Fruit fly (Drosophila melanogaster): ENCODE data around the gene RpS19a.

Gene RpS19a

DNA sequence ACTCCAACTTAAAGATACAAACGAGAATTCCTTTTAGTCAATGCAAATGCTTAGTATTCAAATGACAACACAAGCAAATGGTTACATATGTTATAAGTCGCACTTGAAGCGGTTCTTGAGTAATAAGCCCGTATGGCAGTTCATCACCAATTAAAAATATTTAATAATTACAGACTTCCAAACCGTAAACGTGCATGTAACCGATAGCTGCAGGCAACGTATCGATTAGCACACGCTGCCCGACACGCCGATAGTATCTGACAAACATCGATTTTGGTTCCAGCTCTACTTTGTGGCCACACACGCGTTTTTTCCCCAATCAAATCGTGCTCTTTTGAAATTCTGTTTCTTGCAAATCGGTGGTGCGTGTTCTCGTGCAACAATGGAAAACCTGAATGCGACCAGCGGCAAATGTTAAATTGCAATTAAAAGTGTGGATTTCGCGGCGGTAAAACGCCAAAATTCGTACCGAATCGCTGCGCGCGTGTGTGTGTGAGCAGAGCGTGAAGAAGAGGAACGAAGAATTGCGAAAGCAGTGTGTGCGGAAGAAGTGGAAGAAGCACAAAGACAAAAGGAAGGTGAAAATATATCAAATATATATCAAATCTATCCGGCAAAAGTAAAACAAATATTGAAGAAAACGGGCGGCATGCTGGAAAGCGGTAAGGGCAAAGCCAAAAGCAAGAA, 38.6 kb upstream of the RpS19a start, which contains the start of the genes CG9784 and Nup153:
CG9784 (minus strand) TSS at position 238 of the 687 bp plus-strand sequence.
Nup153 (plus strand) TSS at position 264 of the 687 bp plus-strand sequence.
- TF ChIP-seq CG7101 (tag; optimal IDR thresholded peaks at IDR 0.05) = peak; percentile 11
- no peak for TF ChIP-seq Crg-1 (GFP tag; optimal IDR thresholded peaks at IDR 0.05)
- no peak for TF ChIP-seq cic (GFP tag; optimal IDR thresholded peaks at IDR 0.05)
- no peak for TF ChIP-seq cnc (optimal IDR thresholded peaks at IDR 0.05)
- no peak for TF ChIP-seq CG7045 (GFP tag; optimal IDR thresholded peaks at IDR 0.05)
- no peak for TF ChIP-seq toe (GFP tag; optimal IDR thresholded peaks at IDR 0.05)
- TF ChIP-seq bab1 (GFP tag; optimal IDR thresholded peaks at IDR 0.05) = peak; percentile 45
- TF ChIP-seq CG5204 (GFP tag; optimal IDR thresholded peaks at IDR 0.05) = no peak
- TF ChIP-seq CG14711 (tag; optimal IDR thresholded peaks at IDR 0.05) = no peak
- TF ChIP-seq pad (GFP tag; optimal IDR thresholded peaks at IDR 0.05) = peak; percentile 20
- TF ChIP-seq CG11617 (GFP tag; optimal IDR thresholded peaks at IDR 0.05) = no peak
- no peak for TF ChIP-seq ovo (GFP tag; optimal IDR thresholded peaks at IDR 0.05)
- peak; percentile 91 for TF ChIP-seq Mnt (GFP tag; optimal IDR thresholded peaks at IDR 0.05)
- TF ChIP-seq tj (GFP tag; optimal IDR thresholded peaks at IDR 0.05) = no peak
- peak; percentile 20 for TF ChIP-seq CG1620 (GFP tag; optimal IDR thresholded peaks at IDR 0.05)
- no peak for TF ChIP-seq Clk (GFP tag; optimal IDR thresholded peaks at IDR 0.05)
- TF ChIP-seq CG33017 (tag; optimal IDR thresholded peaks at IDR 0.05) = no peak

DNA sequence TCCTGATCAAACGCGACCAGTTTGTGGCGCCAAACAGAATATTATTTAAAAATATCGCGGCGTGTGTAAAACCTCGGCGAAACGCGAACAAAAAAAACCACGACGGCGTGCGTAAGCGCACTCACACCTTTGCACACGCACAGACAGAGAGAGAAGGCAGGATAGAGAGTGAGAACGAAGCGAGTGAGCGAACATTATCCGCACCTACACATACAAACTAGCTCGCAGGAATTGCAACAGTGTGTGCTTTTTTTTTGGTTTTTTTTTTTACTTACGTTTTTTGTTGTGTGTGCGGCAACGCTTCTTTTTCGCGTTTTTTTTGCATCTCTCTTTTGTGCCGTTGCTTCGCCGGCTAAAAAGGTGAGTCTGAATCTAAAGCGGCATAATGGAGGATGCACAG, 37.9 kb upstream of the RpS19a start:
- TF ChIP-seq CG14711 (tag; optimal IDR thresholded peaks at IDR 0.05) (no peak), CG7101 (tag; optimal IDR thresholded peaks at IDR 0.05) (no peak), Crg-1 (GFP tag; optimal IDR thresholded peaks at IDR 0.05) (no peak), CG5204 (GFP tag; optimal IDR thresholded peaks at IDR 0.05) (no peak), ovo (GFP tag; optimal IDR thresholded peaks at IDR 0.05) (no peak), toe (GFP tag; optimal IDR thresholded peaks at IDR 0.05) (no peak), Mnt (GFP tag; optimal IDR thresholded peaks at IDR 0.05) (no peak), bab1 (GFP tag; optimal IDR thresholded peaks at IDR 0.05) (no peak), kay (GFP tag; ENCODE audit: borderline replicate concordance) (no peak), CG7045 (GFP tag; optimal IDR thresholded peaks at IDR 0.05) (no peak), CG11617 (GFP tag; optimal IDR thresholded peaks at IDR 0.05) (no peak), CG33017 (tag; optimal IDR thresholded peaks at IDR 0.05) (no peak), cic (GFP tag; optimal IDR thresholded peaks at IDR 0.05) (peak; percentile 77), cnc (optimal IDR thresholded peaks at IDR 0.05) (no peak), CG1620 (GFP tag; optimal IDR thresholded peaks at IDR 0.05) (no peak), Hr96 (GFP tag; optimal IDR thresholded peaks at IDR 0.05) (no peak), Clk (GFP tag; optimal IDR thresholded peaks at IDR 0.05) (no peak), pad (GFP tag; optimal IDR thresholded peaks at IDR 0.05) (no peak), CG12768 (GFP tag; optimal IDR thresholded peaks at IDR 0.05) (peak; percentile 45), tj (GFP tag; optimal IDR thresholded peaks at IDR 0.05) (peak; percentile 29)

DNA sequence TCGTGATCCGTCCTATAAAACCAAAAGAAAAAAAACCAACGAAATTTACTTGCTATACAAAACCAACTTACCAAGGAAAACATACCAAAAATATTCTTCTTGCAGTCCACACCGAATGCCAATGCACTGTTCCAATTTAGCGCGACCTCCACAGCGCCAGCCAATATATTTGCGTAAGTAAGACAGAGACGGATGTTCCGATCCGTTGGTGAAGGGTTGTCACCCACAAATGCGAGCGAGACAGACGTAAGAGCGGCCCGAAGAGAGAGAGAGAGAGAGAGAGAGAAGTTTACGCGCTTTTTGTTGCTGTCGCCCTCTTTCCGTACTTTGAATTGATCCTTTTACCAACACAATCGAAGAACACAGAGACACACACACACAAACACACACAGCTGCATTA, 29.9 kb upstream of the RpS19a start:
- TF ChIP-seq CG14711 (tag; optimal IDR thresholded peaks at IDR 0.05) (peak; percentile 71), cnc (optimal IDR thresholded peaks at IDR 0.05) (no peak)

DNA sequence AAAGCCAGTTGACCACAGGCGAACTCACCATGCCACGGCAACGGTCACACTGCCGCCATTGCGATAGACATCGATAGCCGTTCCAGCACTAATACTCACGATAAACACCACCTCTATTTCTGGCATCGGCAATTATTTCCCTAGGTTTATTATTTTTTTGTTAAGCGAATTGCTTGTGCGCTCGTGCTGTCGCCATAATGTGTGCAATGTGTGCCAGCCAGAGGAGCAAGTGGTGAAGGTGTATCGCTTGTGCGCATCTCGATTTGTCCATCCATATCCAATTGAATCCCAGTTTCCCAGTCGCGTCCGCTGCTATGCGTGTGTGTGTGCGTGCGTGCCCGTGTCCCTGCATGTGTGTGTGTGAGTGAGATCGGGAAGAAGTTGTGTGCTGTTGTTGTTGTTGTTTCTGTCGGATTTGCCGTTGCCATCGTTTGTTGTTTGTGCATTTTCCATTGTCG, 27.1 kb upstream of the RpS19a start, which contains the start of gene mbt:
mbt (plus strand) TSS at position 85 of the 458 bp plus-strand sequence.
- TF ChIP-seq CG12768 (GFP tag; optimal IDR thresholded peaks at IDR 0.05) (no peak), CG1620 (GFP tag; optimal IDR thresholded peaks at IDR 0.05) (peak; percentile 31), CG7045 (GFP tag; optimal IDR thresholded peaks at IDR 0.05) (no peak), ovo (GFP tag; optimal IDR thresholded peaks at IDR 0.05) (no peak), toe (GFP tag; optimal IDR thresholded peaks at IDR 0.05) (no peak), Mnt (GFP tag; optimal IDR thresholded peaks at IDR 0.05) (peak; percentile 51), Hr96 (GFP tag; optimal IDR thresholded peaks at IDR 0.05) (no peak), CG5204 (GFP tag; optimal IDR thresholded peaks at IDR 0.05) (no peak), cic (GFP tag; optimal IDR thresholded peaks at IDR 0.05) (no peak), Crg-1 (GFP tag; optimal IDR thresholded peaks at IDR 0.05) (peak; percentile 39), bab1 (GFP tag; optimal IDR thresholded peaks at IDR 0.05) (peak; percentile 30), CG11617 (GFP tag; optimal IDR thresholded peaks at IDR 0.05) (peak; percentile 29), kay (GFP tag; ENCODE audit: borderline replicate concordance) (no peak), CG14711 (tag; optimal IDR thresholded peaks at IDR 0.05) (no peak), CG7101 (tag; optimal IDR thresholded peaks at IDR 0.05) (peak; percentile 18), CG33017 (tag; optimal IDR thresholded peaks at IDR 0.05) (peak; percentile 6), cnc (optimal IDR thresholded peaks at IDR 0.05) (no peak), tj (GFP tag; optimal IDR thresholded peaks at IDR 0.05) (peak; percentile 43), Clk (GFP tag; optimal IDR thresholded peaks at IDR 0.05) (no peak), pad (GFP tag; optimal IDR thresholded peaks at IDR 0.05) (peak; percentile 42)

DNA sequence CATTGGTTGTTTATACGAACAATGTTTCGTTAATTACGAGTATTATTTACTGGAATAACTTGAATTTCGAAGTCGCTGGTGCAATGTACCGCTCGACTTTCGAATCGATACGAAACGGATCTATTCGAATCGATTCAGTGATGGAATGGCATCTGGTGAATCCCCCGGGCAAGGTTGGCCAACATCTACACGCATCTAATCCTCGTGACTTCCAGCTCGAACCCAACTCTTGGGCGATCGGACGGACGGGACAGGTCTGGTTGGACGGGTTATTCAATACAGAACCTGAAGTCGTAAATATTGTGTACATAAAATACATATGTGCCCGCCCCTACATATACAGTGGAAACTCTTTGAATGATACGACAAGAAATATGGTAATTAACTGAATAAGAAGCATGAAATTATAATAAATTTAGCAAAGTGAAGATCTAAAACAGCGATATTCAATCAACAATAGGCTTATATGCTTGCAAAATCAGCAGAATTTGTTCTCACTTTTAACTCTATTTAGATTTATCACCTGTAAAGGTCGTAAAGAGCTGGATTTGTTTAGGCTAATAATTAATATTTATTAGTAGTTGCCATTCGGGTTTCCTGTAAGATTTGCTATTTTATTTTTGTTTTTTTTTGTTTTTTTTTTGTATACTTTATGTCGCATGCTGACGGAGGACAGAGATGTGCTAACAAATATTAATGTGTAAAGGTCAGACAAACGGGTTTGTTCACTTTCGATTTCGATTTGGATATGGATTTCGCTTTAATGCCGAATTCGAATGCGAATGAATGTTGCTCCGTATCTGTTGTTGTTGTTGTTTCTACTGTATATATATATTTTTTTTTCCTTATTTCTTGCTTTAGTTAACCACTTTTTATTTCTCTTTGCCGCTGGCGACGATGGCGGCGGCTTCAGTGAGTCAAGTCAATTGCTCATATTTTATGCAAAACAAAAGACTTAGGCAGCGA, 20.6 kb upstream of the RpS19a start:
- TF ChIP-seq kay (GFP tag; ENCODE audit: borderline replicate concordance) (no peak), CG11617 (GFP tag; optimal IDR thresholded peaks at IDR 0.05) (no peak), CG7045 (GFP tag; optimal IDR thresholded peaks at IDR 0.05) (no peak), toe (GFP tag; optimal IDR thresholded peaks at IDR 0.05) (no peak), Hr96 (GFP tag; optimal IDR thresholded peaks at IDR 0.05) (no peak), Crg-1 (GFP tag; optimal IDR thresholded peaks at IDR 0.05) (no peak), Mnt (GFP tag; optimal IDR thresholded peaks at IDR 0.05) (no peak)
